Fruit fly (Drosophila melanogaster) whole organism, embryonic: Measurements from ENCODE around the gene Slimp.

ENCODE experiments used
- Asciz ChIP-seq: fragments of 200-800 bp; sonication (Bioruptor generic); optimal IDR thresholded peaks from 2 replicates; lab custom pipeline; 2017; ENCODE audit warnings: missing biosample characterization, mild to moderate bottlenecking, missing genetic modification characterization, missing genetic modification reagents
- Atf6 ChIP-seq: fragments of 200-800 bp; sonication (Bioruptor generic); IDR thresholded peaks from 2 replicates; pipeline ENCODE4 v1.3.6; 2022; ENCODE audit warnings: missing biosample characterization, missing genetic modification characterization
- CG12769 ChIP-seq: fragments of 200-800 bp; sonication (Bioruptor generic); optimal IDR thresholded peaks from 2 replicates; lab custom pipeline; 2019; ENCODE audit warnings: missing biosample characterization, mild to moderate bottlenecking, missing genetic modification characterization, moderate library complexity
- CG15073 ChIP-seq: fragments of 200-800 bp; sonication (Bioruptor generic); optimal IDR thresholded peaks from 2 replicates; lab custom pipeline; 2016; ENCODE audit warnings: missing biosample characterization, missing genetic modification characterization
- CG15514 ChIP-seq: fragments of 200-800 bp; sonication (Bioruptor generic); optimal IDR thresholded peaks from 3 replicates; lab custom pipeline; 2017; ENCODE audit warnings: missing biosample characterization, missing genetic modification characterization, mild to moderate bottlenecking, moderate library complexity, missing genetic modification reagents
- CG17568 ChIP-seq: fragments of 200-800 bp; sonication (Bioruptor generic); optimal IDR thresholded peaks from 2 replicates; lab custom pipeline; 2018; ENCODE audit warnings: missing biosample characterization, mild to moderate bottlenecking, missing genetic modification characterization, moderate library complexity
- CG18011 ChIP-seq: fragments of 200-800 bp; sonication (Bioruptor generic); optimal IDR thresholded peaks from 2 replicates; lab custom pipeline; 2017; ENCODE audit warnings: missing biosample characterization, missing genetic modification characterization, mild to moderate bottlenecking, moderate library complexity, missing genotype
- CG2116 ChIP-seq: fragments of 200-800 bp; sonication (Bioruptor generic); optimal IDR thresholded peaks from 3 replicates; lab custom pipeline; 2018; ENCODE audit warnings: missing biosample characterization, mild to moderate bottlenecking, missing genetic modification characterization
- CG2202 ChIP-seq: fragments of 200-800 bp; sonication (Bioruptor generic); optimal IDR thresholded peaks from 2 replicates; lab custom pipeline; 2018; ENCODE audit warnings: missing biosample characterization, mild to moderate bottlenecking, missing genetic modification characterization
- CG2712 ChIP-seq: fragments of 200-800 bp; optimal IDR thresholded peaks from 3 replicates; lab custom pipeline; 2019; ENCODE audit warnings: missing biosample characterization, mild to moderate bottlenecking, missing genetic modification characterization, moderate library complexity
- CG2875 ChIP-seq: fragments of 200-800 bp; sonication (Bioruptor generic); optimal IDR thresholded peaks from 2 replicates; lab custom pipeline; 2017; ENCODE audit warnings: missing biosample characterization, mild to moderate bottlenecking, missing genetic modification characterization, missing genetic modification reagents
- CG30020 ChIP-seq: fragments of 200-800 bp; optimal IDR thresholded peaks from 2 replicates; lab custom pipeline; 2019; ENCODE audit warnings: missing biosample characterization, mild to moderate bottlenecking, missing genetic modification characterization, moderate library complexity
- CG31365 ChIP-seq: fragments of 200-800 bp; sonication (Bioruptor generic); optimal IDR thresholded peaks from 2 replicates; lab custom pipeline; 2018; ENCODE audit warnings: missing biosample characterization, mild to moderate bottlenecking, missing genetic modification characterization
- CG3281 ChIP-seq: fragments of 200-800 bp; sonication (Bioruptor generic); optimal IDR thresholded peaks from 3 replicates; lab custom pipeline; 2017; ENCODE audit warnings: missing biosample characterization, mild to moderate bottlenecking, missing genetic modification characterization
- CG5953 ChIP-seq: fragments of 200-800 bp; sonication (Bioruptor generic); IDR thresholded peaks from 2 replicates; pipeline ENCODE4 v1.3.6; 2022; ENCODE audit warnings: missing biosample characterization, missing genetic modification characterization
- CG6654 ChIP-seq: fragments of 200-800 bp; sonication (Bioruptor generic); optimal IDR thresholded peaks from 2 replicates; lab custom pipeline; 2017; ENCODE audit warnings: missing biosample characterization, mild to moderate bottlenecking, missing genetic modification characterization
- CG6765 ChIP-seq: fragments of 200-800 bp; sonication (Bioruptor generic); optimal IDR thresholded peaks from 3 replicates; lab custom pipeline; 2017; ENCODE audit warnings: missing biosample characterization, mild to moderate bottlenecking, missing genetic modification characterization
- CG7372 ChIP-seq: fragments of 200-800 bp; sonication (Bioruptor generic); IDR thresholded peaks from 2 replicates; pipeline ENCODE4 v1.3.6; 2022; ENCODE audit warnings: missing biosample characterization, missing genetic modification characterization
- Camta ChIP-seq: fragments of 200-800 bp; sonication (Bioruptor generic); optimal IDR thresholded peaks from 2 replicates; lab custom pipeline; 2016; ENCODE audit warnings: missing biosample characterization, missing genetic modification characterization
- Chrac-16 ChIP-seq: fragments of 200-800 bp; sonication (Bioruptor generic); optimal IDR thresholded peaks from 3 replicates; lab custom pipeline; 2016; ENCODE audit warnings: missing biosample characterization, missing genetic modification characterization
- CrebB ChIP-seq: fragments of 200-800 bp; sonication (Bioruptor generic); optimal IDR thresholded peaks from 3 replicates; lab custom pipeline; 2018; ENCODE audit warnings: missing biosample characterization, mild to moderate bottlenecking, missing genetic modification characterization
- Dek ChIP-seq: fragments of 200-800 bp; sonication (Bioruptor generic); optimal IDR thresholded peaks from 3 replicates; lab custom pipeline; 2019; ENCODE audit warnings: missing biosample characterization, mild to moderate bottlenecking, missing genetic modification characterization, moderate library complexity
- Doc2 ChIP-seq: fragments of 200-800 bp; sonication (Bioruptor generic); IDR thresholded peaks from 2 replicates; pipeline ENCODE4 v1.3.6; 2022; ENCODE audit warnings: missing biosample characterization, missing genetic modification characterization
- MESR4 ChIP-seq: fragments of 200-800 bp; sonication (Bioruptor generic); optimal IDR thresholded peaks from 2 replicates; lab custom pipeline; 2018; ENCODE audit warnings: missing biosample characterization, mild to moderate bottlenecking, missing genetic modification characterization, moderate library complexity
- Mes4 ChIP-seq: fragments of 200-800 bp; sonication (Bioruptor generic); optimal IDR thresholded peaks from 2 replicates; lab custom pipeline; 2016; ENCODE audit warnings: missing biosample characterization, missing genetic modification characterization
- Myb ChIP-seq: fragments of 200-800 bp; sonication (Bioruptor generic); optimal IDR thresholded peaks from 2 replicates; lab custom pipeline; 2016; ENCODE audit warnings: missing biosample characterization, missing genetic modification characterization
- Ptx1 ChIP-seq: fragments of 200-800 bp; sonication (Bioruptor generic); IDR thresholded peaks from 2 replicates; pipeline ENCODE4 v1.3.6; 2022; ENCODE audit warnings: missing biosample characterization, missing genetic modification characterization
- az2 ChIP-seq: fragments of 200-800 bp; sonication (Bioruptor generic); optimal IDR thresholded peaks from 3 replicates; lab custom pipeline; 2016; ENCODE audit warnings: missing biosample characterization, missing genetic modification characterization
- bcd ChIP-seq: fragments of 200-800 bp; sonication (Bioruptor generic); optimal IDR thresholded peaks from 2 replicates; lab custom pipeline; 2017; ENCODE audit warnings: missing biosample characterization, mild to moderate bottlenecking, missing genetic modification characterization
- cad ChIP-seq: fragments of >200 bp; optimal IDR thresholded peaks from 2 replicates; lab custom pipeline; 2017; ENCODE audit warnings: missing biosample characterization, missing genetic modification characterization
- chif ChIP-seq, 2 experiments: fragments of 200-800 bp; sonication (Bioruptor generic); optimal IDR thresholded peaks; 3 replicates each; lab custom pipeline; 2016; ENCODE audit warnings: missing biosample characterization in 2 of 2, missing genetic modification characterization in 2 of 2
- croc ChIP-seq: fragments of 200-800 bp; sonication (Bioruptor generic); conservative IDR thresholded peaks from 3 replicates; pipeline ENCODE4 v1.3.6; 2022; ENCODE audit warnings: missing biosample characterization, missing genetic modification characterization
- dan ChIP-seq: fragments of 200-800 bp; sonication (Bioruptor generic); IDR thresholded peaks from 2 replicates; pipeline ENCODE4 v1.3.6; 2022; ENCODE audit warnings: missing biosample characterization, missing genetic modification characterization
- dm ChIP-seq: fragments of 200-800 bp; sonication (Bioruptor generic); optimal IDR thresholded peaks from 3 replicates; lab custom pipeline; 2016; ENCODE audit warnings: missing biosample characterization, missing genetic modification characterization
- eve ChIP-seq, 2 experiments: fragments of >200 bp; optimal IDR thresholded peaks; 2 replicates each; lab custom pipeline; 2017; ENCODE audit warnings: missing biosample characterization in 2 of 2, missing genetic modification characterization in 2 of 2
- exex ChIP-seq: fragments of 200-800 bp; sonication (Bioruptor generic); optimal IDR thresholded peaks from 4 replicates; lab custom pipeline; 2018; ENCODE audit warnings: missing biosample characterization, mild to moderate bottlenecking, missing genetic modification characterization, moderate library complexity
- fd3F ChIP-seq: fragments of 200-800 bp; sonication (Bioruptor generic); optimal IDR thresholded peaks from 2 replicates; lab custom pipeline; 2018; ENCODE audit warnings: missing biosample characterization, mild to moderate bottlenecking, missing genetic modification characterization, moderate library complexity
- fru ChIP-seq: fragments of >200 bp; optimal IDR thresholded peaks from 2 replicates; lab custom pipeline; 2017
- gce ChIP-seq: fragments of 200-800 bp; sonication (Bioruptor generic); IDR thresholded peaks from 3 replicates; pipeline ENCODE4 v1.3.6; 2022; ENCODE audit warnings: missing biosample characterization, missing genetic modification characterization
- gcm ChIP-seq: fragments of 200-800 bp; sonication (Bioruptor generic); optimal IDR thresholded peaks from 2 replicates; lab custom pipeline; 2019; ENCODE audit warnings: missing biosample characterization, mild to moderate bottlenecking, missing genetic modification characterization, moderate library complexity
- kah ChIP-seq: fragments of 200-800 bp; sonication (Bioruptor generic); optimal IDR thresholded peaks from 2 replicates; lab custom pipeline; 2018; ENCODE audit warnings: missing biosample characterization, mild to moderate bottlenecking, missing genetic modification characterization
- ken ChIP-seq: fragments of 200-800 bp; sonication (Bioruptor generic); IDR thresholded peaks from 3 replicates; pipeline ENCODE4 v1.3.6; 2022; ENCODE audit warnings: missing biosample characterization, missing genetic modification characterization
- pb ChIP-seq: fragments of 200-800 bp; sonication (Bioruptor generic); optimal IDR thresholded peaks from 3 replicates; lab custom pipeline; 2016; ENCODE audit warnings: missing biosample characterization, missing genetic modification characterization
- pros ChIP-seq: fragments of 200-800 bp; sonication (Bioruptor generic); optimal IDR thresholded peaks from 3 replicates; lab custom pipeline; 2019; ENCODE audit warnings: missing biosample characterization, mild to moderate bottlenecking, missing genetic modification characterization, moderate library complexity
- repo ChIP-seq: fragments of 200-800 bp; sonication (Bioruptor generic); optimal IDR thresholded peaks from 2 replicates; lab custom pipeline; 2016; ENCODE audit warnings: missing biosample characterization, missing genetic modification characterization
- slp2 ChIP-seq: fragments of 200-800 bp; sonication (Bioruptor generic); optimal IDR thresholded peaks from 2 replicates; lab custom pipeline; 2016; ENCODE audit warnings: missing biosample characterization, missing genetic modification characterization
- tll ChIP-seq, 2 experiments: fragments of 200-800 bp in 1 of 2; fragments of >200 bp in 1 of 2; sonication (Bioruptor generic) in 1 of 2; optimal IDR thresholded peaks; 2 replicates each; lab custom pipeline; 2017 to 2019; ENCODE audit warnings: missing biosample characterization in 2 of 2, missing genetic modification characterization in 2 of 2, mild to moderate bottlenecking in 1 of 2, moderate library complexity in 1 of 2
- unc-4 ChIP-seq: fragments of 200-800 bp; sonication (Bioruptor generic); IDR thresholded peaks from 2 replicates; pipeline ENCODE4 v1.3.6; 2022; ENCODE audit warnings: missing biosample characterization, missing genetic modification characterization; ENCODE audit not compliant: partially characterized antibody
- wek ChIP-seq: fragments of 200-800 bp; sonication (Bioruptor generic); optimal IDR thresholded peaks from 3 replicates; lab custom pipeline; 2018; ENCODE audit warnings: missing biosample characterization, mild to moderate bottlenecking, missing genetic modification characterization, moderate library complexity
- zfh1 ChIP-seq: fragments of 200-800 bp; sonication (Bioruptor generic); IDR thresholded peaks from 3 replicates; pipeline ENCODE4 v1.3.6; 2022; ENCODE audit warnings: missing biosample characterization, missing genetic modification characterization

The Slimp gene

DNA sequence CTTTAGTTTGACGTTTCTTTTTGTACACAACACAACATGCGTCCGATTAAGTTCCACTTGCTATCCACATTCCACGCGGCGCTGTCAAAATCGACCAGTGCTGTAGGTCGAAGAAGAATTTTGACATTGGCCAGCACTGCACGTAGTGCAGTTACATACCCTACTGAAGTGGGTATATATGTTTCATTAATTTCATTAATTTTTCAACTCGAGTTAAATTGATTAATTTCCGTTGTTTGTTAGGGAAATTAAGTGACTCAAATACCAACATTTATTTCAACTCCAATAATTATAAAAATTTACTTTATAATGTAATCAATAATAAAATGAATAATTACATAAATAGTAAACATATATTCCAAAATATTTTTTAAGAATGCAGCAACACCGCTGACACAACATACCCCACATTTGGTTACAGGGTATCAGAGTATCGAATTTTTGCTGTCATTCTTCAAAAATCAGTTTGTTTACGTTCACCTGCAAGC lies 39.8 kb downstream of the Slimp start, which contains the start of the genes eIF4EHP and CG18428:
eIF4EHP (minus strand) TSS at position 59 of the 488 bp plus-strand sequence.
CG18428 (plus strand) TSS at position 435 of the 488 bp plus-strand sequence.
- TF ChIP-seq CG2202 (tag; lab: Kevin White, UChicago) (peak; percentile 99), ken (GFP tag; lab: Robert Waterston, UW) (0 out of 3 replicates have a peak, but pooled peaks have one; percentile 97), CG5953 (GFP tag; lab: Robert Waterston, UW) (no peak; the same call in 1 of the 2 replicates), cad (GFP tag; lab: Kevin White, UChicago) (no peak), Atf6 (GFP tag; lab: Robert Waterston, UW) (no peak), pb (GFP tag; lab: Kevin White, UChicago) (peak; percentile 76), eve (GFP tag; optimal IDR thresholded peaks at IDR 0.05; lab: Kevin White, UChicago) (no peak), dm (GFP tag; lab: Kevin White, UChicago) (peak; percentile 89), CG6765 (peak; percentile 98), Chrac-16 (GFP tag; lab: Kevin White, UChicago) (peak; percentile 99), unc-4 (GFP tag; lab: Robert Waterston, UW) (no peak), croc (GFP tag; lab: Robert Waterston, UW) (peak; percentile 99), CG6654 (peak; percentile 93), CG30020 (tag; lab: Kevin White, UChicago) (peak; percentile 95), bcd (peak; percentile 100), Dek (tag; lab: Kevin White, UChicago) (peak; percentile 99), CG17568 (GFP tag; lab: Kevin White, UChicago) (peak; percentile 98), exex (tag; lab: Kevin White, UChicago) (peak; percentile 98), gce (GFP tag; lab: Robert Waterston, UW) (no peak; the same call in none of the 3 replicates), az2 (GFP tag; lab: Kevin White, UChicago) (peak; percentile 98), tll (GFP tag; optimal IDR thresholded peaks at IDR 0.05; lab: Kevin White, UChicago) (peak in 1 of 2 experiments; percentile 55), pros (GFP tag; lab: Kevin White, UChicago) (peak; percentile 81), fd3F (GFP tag; lab: Kevin White, UChicago) (peak; percentile 100), Doc2 (GFP tag; lab: Robert Waterston, UW) (no peak), MESR4 (GFP tag; lab: Kevin White, UChicago) (peak; percentile 64), CG3281 (GFP tag; lab: Kevin White, UChicago) (peak; percentile 100), CG2116 (GFP tag; lab: Kevin White, UChicago) (peak; percentile 89), CG31365 (tag; lab: Kevin White, UChicago) (peak; percentile 79), Asciz (GFP tag; lab: Kevin White, UChicago) (peak; percentile 99), CG15073 (GFP tag; lab: Kevin White, UChicago) (peak; percentile 86), CG15514 (GFP tag; lab: Kevin White, UChicago) (peak; percentile 95), CG12769 (tag; lab: Kevin White, UChicago) (peak; percentile 94), Ptx1 (GFP tag; lab: Robert Waterston, UW) (no peak), Camta (GFP tag; lab: Kevin White, UChicago) (peak; percentile 89), CrebB (tag; lab: Kevin White, UChicago) (peak; percentile 99), CG7372 (no peak), Myb (peak; percentile 70), CG2712 (peak; percentile 99), chif (GFP tag; optimal IDR thresholded peaks at IDR 0.05; lab: Kevin White, UChicago) (peak; percentile 79 to 88), Mes4 (GFP tag; lab: Kevin White, UChicago) (peak; percentile 62), dan (GFP tag; lab: Robert Waterston, UW) (peak; percentile 93; the same call in 1 of the 2 replicates), fru (lab: Kevin White, UChicago) (no peak), slp2 (peak; percentile 81), repo (GFP tag; lab: Kevin White, UChicago) (peak; percentile 51), gcm (GFP tag; lab: Kevin White, UChicago) (peak; percentile 100), CG2875 (GFP tag; lab: Kevin White, UChicago) (peak; percentile 94), zfh1 (GFP tag; lab: Robert Waterston, UW) (no peak; the same call in 2 of the 3 replicates), kah (GFP tag; lab: Kevin White, UChicago) (peak; percentile 98), CG18011 (peak; percentile 89), wek (GFP tag; lab: Kevin White, UChicago) (peak; percentile 80)
